Worm (Caenorhabditis elegans): Measurements from ENCODE around the gene col-33.

Gene col-33

ce11 chrIV:4265951-4266350, 2.9 kb downstream of the col-33 start:
- TF ChIP-seq nhr-76 (tag; optimal IDR thresholded peaks at IDR 0.05) = no peak
- peak; percentile 63 for TF ChIP-seq snpc-4 (tag; optimal IDR thresholded peaks at IDR 0.05)
- TF ChIP-seq nhr-85 (tag) = peak; percentile 37

ce11 chrIV:4267320-4267719, 4.2 kb downstream of the col-33 start, which contains the start of gene F36A4.4:
Gene F36A4.4, plus strand, starts transcription at chrIV:4267620.
- TF ChIP-seq mep-1 (tag; optimal IDR thresholded peaks at IDR 0.05) = no peak
- TF ChIP-seq ceh-82 (tag; optimal IDR thresholded peaks at IDR 0.05) = no peak
- no peak for TF ChIP-seq unc-86 (tag; optimal IDR thresholded peaks at IDR 0.05)
- TF ChIP-seq nhr-28 (tag; optimal IDR thresholded peaks at IDR 0.05) = no peak
- TF ChIP-seq fos-1 (tag; optimal IDR thresholded peaks at IDR 0.05) = no peak
- TF ChIP-seq rnt-1 (tag; optimal IDR thresholded peaks at IDR 0.05) = no peak
- TF ChIP-seq nhr-19 (GFP tag; conservative IDR thresholded peaks at IDR 0.05) = no peak
- TF ChIP-seq snpc-4 (tag; optimal IDR thresholded peaks at IDR 0.05) = no peak
- no peak for TF ChIP-seq nhr-20 (tag; optimal IDR thresholded peaks at IDR 0.05)
- no peak for TF ChIP-seq nhr-11 (tag; optimal IDR thresholded peaks at IDR 0.05)
- TF ChIP-seq nhr-84 (tag; optimal IDR thresholded peaks at IDR 0.05) = no peak
- no peak for TF ChIP-seq unc-30 (tag; optimal IDR thresholded peaks at IDR 0.05)
- TF ChIP-seq elt-2 (tag; optimal IDR thresholded peaks at IDR 0.05) = no peak

ce11 chrIV:4269308-4269707, 6.2 kb downstream of the col-33 start, which contains the start of gene F36A4.3:
Gene F36A4.3, plus strand, starts transcription at chrIV:4269608.
- TF ChIP-seq isw-1 (GFP tag; IDR thresholded peaks at IDR 0.05) = no peak
- no peak for TF ChIP-seq nhr-90 (tag; optimal IDR thresholded peaks at IDR 0.05; ENCODE audit: poor library complexity)
- no peak for TF ChIP-seq fkh-10 (GFP tag; optimal IDR thresholded peaks at IDR 0.05)
- no peak for TF ChIP-seq nhr-77 (tag; optimal IDR thresholded peaks at IDR 0.05)
- TF ChIP-seq irx-1 (tag; optimal IDR thresholded peaks at IDR 0.05) = no peak

ce11 chrIV:4270925-4271324, 7.8 kb downstream of the col-33 start, which contains the start of gene F36A4.2:
Gene F36A4.2, plus strand, starts transcription at chrIV:4271225.
- TF ChIP-seq ceh-88 (GFP tag; IDR thresholded peaks at IDR 0.05) (no peak), nhr-28 (tag; optimal IDR thresholded peaks at IDR 0.05) (no peak), pqm-1 (tag; optimal IDR thresholded peaks at IDR 0.05) (no peak), swsn-7 (tag; optimal IDR thresholded peaks at IDR 0.05) (no peak), zip-4 (GFP tag; optimal IDR thresholded peaks at IDR 0.05) (no peak), ztf-11 (tag; optimal IDR thresholded peaks at IDR 0.05) (no peak), unc-98 (GFP tag; IDR thresholded peaks at IDR 0.05) (no peak)

ce11 chrIV:4272167-4272566, 9.1 kb downstream of the col-33 start, which contains the start of gene F36A4.1:
Gene F36A4.1, plus strand, starts transcription at chrIV:4272467.
- peak; percentile 31 for TF ChIP-seq nhr-85 (tag)
- no peak for TF ChIP-seq vab-15 (tag; optimal IDR thresholded peaks at IDR 0.05)

- no peak for TF ChIP-seq zip-4 (GFP tag; optimal IDR thresholded peaks at IDR 0.05)
- TF ChIP-seq nhr-84 (tag; optimal IDR thresholded peaks at IDR 0.05) = no peak
- peak in 2 of 3 experiments; percentile 20 to 21 for TF ChIP-seq ceh-82 (tag; optimal IDR thresholded peaks at IDR 0.05)
- no peak for TF ChIP-seq hpl-2 (GFP tag; optimal IDR thresholded peaks at IDR 0.05)
- TF ChIP-seq rnt-1 (tag; optimal IDR thresholded peaks at IDR 0.05) = peak; percentile 67
- 0 out of 2 replicates have a peak, but pooled peaks have one; percentile 21 for TF ChIP-seq nhr-19 (GFP tag; conservative IDR thresholded peaks at IDR 0.05)
- TF ChIP-seq unc-98 (GFP tag; IDR thresholded peaks at IDR 0.05) = no peak
- peak; percentile 19 for TF ChIP-seq F16B12.6 (tag; optimal IDR thresholded peaks at IDR 0.05)
- TF ChIP-seq grh-1 (GFP tag; IDR thresholded peaks at IDR 0.05) = no peak
- peak; percentile 45 to 50 for TF ChIP-seq efl-1 (optimal IDR thresholded peaks at IDR 0.05)
- TF ChIP-seq efl-1 (GFP tag; optimal IDR thresholded peaks at IDR 0.05 in 1 of 2) = peak; percentile 33 to 93
- TF ChIP-seq ceh-8 (GFP tag; optimal IDR thresholded peaks at IDR 0.05) = no peak
- no peak for TF ChIP-seq nhr-90 (tag; optimal IDR thresholded peaks at IDR 0.05; ENCODE audit: poor library complexity)
- TF ChIP-seq nhr-20 (tag; optimal IDR thresholded peaks at IDR 0.05) = peak; percentile 52
- no peak for TF ChIP-seq unc-62 (GFP tag; optimal IDR thresholded peaks at IDR 0.05)
- peak; percentile 74 for TF ChIP-seq nhr-85 (tag)
- peak; percentile 29 for TF ChIP-seq dsc-1 (tag; optimal IDR thresholded peaks at IDR 0.05)
- TF ChIP-seq swsn-7 (tag; optimal IDR thresholded peaks at IDR 0.05) = peak; percentile 44
- no peak for TF ChIP-seq nhr-76 (tag; optimal IDR thresholded peaks at IDR 0.05)
- peak; percentile 8 for TF ChIP-seq blmp-1 (tag; optimal IDR thresholded peaks at IDR 0.05)
- TF ChIP-seq dpl-1 (GFP tag; optimal IDR thresholded peaks at IDR 0.05) = peak in 2 of 3 experiments; percentile 23 to 24
- TF ChIP-seq alr-1 (tag; optimal IDR thresholded peaks at IDR 0.05; ENCODE audit: borderline replicate concordance) = no peak
- TF ChIP-seq lin-13 (GFP tag; optimal IDR thresholded peaks at IDR 0.05) = no peak
- TF ChIP-seq xbp-1 (tag; optimal IDR thresholded peaks at IDR 0.05) = peak; percentile 27
- TF ChIP-seq snu-23 (GFP tag; optimal IDR thresholded peaks at IDR 0.05) = no peak
- TF ChIP-seq nhr-237 (tag; optimal IDR thresholded peaks at IDR 0.05) = no peak
- TF ChIP-seq lsy-2 (tag; optimal IDR thresholded peaks at IDR 0.05) = peak; percentile 31 to 45
Measured at ce11 chrIV:4277694-4278093, 14.6 kb downstream of the col-33 start, which contains the start of gene nhr-78. Gene nhr-78, minus strand, starts transcription at chrIV:4277875.

Measured in whole organism, L1 larva.